Worm (Caenorhabditis elegans) whole organism, young adult: ENCODE data around the gene nspc-9.
A peak's percentile ranks its signal among the peaks of the same experiment; 100 is the strongest.

ENCODE experiments used
- B0035.1 ChIP-seq: sonication (generic microtip); optimal IDR thresholded peaks from 2 replicates; lab custom pipeline; 2016; ENCODE audit warnings: missing genetic modification characterization, mild to moderate bottlenecking, missing compliant biosample characterization, missing genotype, missing genetic modification reagents
- B0336.3 ChIP-seq: fragments of 200-800 bp; sonication (Bioruptor generic); IDR thresholded peaks from 2 replicates; pipeline ENCODE4 v1.3.6; 2022; ENCODE audit warnings: missing genetic modification characterization, missing compliant biosample characterization
- F22D6.2 ChIP-seq: sonication (generic microtip); optimal IDR thresholded peaks from 2 replicates; lab custom pipeline; 2016; ENCODE audit warnings: mild to moderate bottlenecking, missing genetic modification characterization, missing compliant biosample characterization
- F23B12.7 ChIP-seq: sonication (generic microtip); optimal IDR thresholded peaks from 2 replicates; lab custom pipeline; 2017; ENCODE audit warnings: missing genetic modification characterization, mild to moderate bottlenecking, missing compliant biosample characterization, antibody characterized with exemption, moderate library complexity; ENCODE audit not compliant: insufficient read depth
- F33H1.4 ChIP-seq: fragments of 200-800 bp; sonication (Bioruptor generic); IDR thresholded peaks from 2 replicates; pipeline ENCODE4 v1.3.6; 2022; ENCODE audit warnings: missing genetic modification reagents, missing genetic modification characterization, missing compliant biosample characterization
- F37B4.10 ChIP-seq: fragments of 200-800 bp; sonication (Bioruptor generic); IDR thresholded peaks from 2 replicates; pipeline ENCODE4 v1.3.6; 2022; ENCODE audit warnings: missing genetic modification characterization, missing compliant biosample characterization
- F52B5.7 ChIP-seq: sonication (generic microtip); optimal IDR thresholded peaks from 2 replicates; lab custom pipeline; 2016; ENCODE audit warnings: mild to moderate bottlenecking, missing genetic modification characterization, missing compliant biosample characterization
- T07F8.4 ChIP-seq: sonication (generic microtip); optimal IDR thresholded peaks from 2 replicates; lab custom pipeline; 2016; ENCODE audit warnings: mild to moderate bottlenecking, missing genetic modification characterization, moderate library complexity, missing compliant biosample characterization
- T26A5.8 ChIP-seq: sonication (generic microtip); optimal IDR thresholded peaks from 2 replicates; lab custom pipeline; 2016; ENCODE audit warnings: missing genetic modification characterization, missing compliant biosample characterization
- Y56A3A.18 ChIP-seq: fragments of 200-800 bp; sonication (Bioruptor generic); IDR thresholded peaks from 2 replicates; pipeline ENCODE4 v1.3.6; 2022; ENCODE audit warnings: missing genetic modification reagents, missing genetic modification characterization, missing compliant biosample characterization
- Y79H2A.3 ChIP-seq: fragments of 200-800 bp; sonication (Bioruptor generic); conservative IDR thresholded peaks from 2 replicates; pipeline ENCODE4 v1.3.6; 2022; ENCODE audit warnings: missing genetic modification reagents, missing genetic modification characterization, missing compliant biosample characterization
- ama-1 ChIP-seq, 3 experiments: fragments of 150-350 bp in 1 of 3; sonication (generic microtip) in 2 of 3; optimal IDR thresholded peaks; 2 replicates each; lab custom pipeline; 2014 to 2018; ENCODE audit warnings: missing biosample characterization in 2 of 3, missing genetic modification characterization in 2 of 3, missing genetic modification reagents in 2 of 3
- attf-6 ChIP-seq: fragments of 200-800 bp; sonication (Bioruptor generic); IDR thresholded peaks from 2 replicates; pipeline ENCODE4 v1.3.6; 2022; ENCODE audit warnings: missing genetic modification reagents, missing genetic modification characterization, missing compliant biosample characterization
- bed-1 ChIP-seq: fragments of 200-800 bp; sonication (Bioruptor generic); IDR thresholded peaks from 2 replicates; pipeline ENCODE4 v1.3.6; 2022; ENCODE audit warnings: missing genetic modification reagents, missing genetic modification characterization, missing compliant biosample characterization
- bed-2 ChIP-seq: fragments of 200-800 bp; sonication (Bioruptor generic); IDR thresholded peaks from 2 replicates; pipeline ENCODE4 v1.3.6; 2022; ENCODE audit warnings: missing genetic modification reagents, missing genetic modification characterization, missing compliant biosample characterization
- cebp-2 ChIP-seq: fragments of 200-800 bp; sonication (Bioruptor generic); IDR thresholded peaks from 2 replicates; pipeline ENCODE4 v1.3.6; 2022; ENCODE audit warnings: missing genetic modification characterization, missing compliant biosample characterization
- ceh-100 ChIP-seq: fragments of 200-800 bp; sonication (Bioruptor generic); IDR thresholded peaks from 2 replicates; pipeline ENCODE4 v1.3.6; 2022; ENCODE audit warnings: missing genetic modification reagents, missing genetic modification characterization, missing compliant biosample characterization
- ceh-91 ChIP-seq: fragments of 200-800 bp; sonication (Bioruptor generic); IDR thresholded peaks from 2 replicates; pipeline ENCODE4 v1.3.6; 2022; ENCODE audit warnings: missing genetic modification reagents, missing genetic modification characterization, missing compliant biosample characterization
- dpff-1 ChIP-seq: sonication (generic microtip); optimal IDR thresholded peaks from 2 replicates; lab custom pipeline; 2017; ENCODE audit warnings: mild to moderate bottlenecking, missing genetic modification characterization, missing compliant biosample characterization
- efl-1 ChIP-seq: fragments of 150-350 bp; optimal IDR thresholded peaks from 2 replicates; lab custom pipeline; 2014; ENCODE audit warnings: missing biosample characterization, missing genetic modification reagents, missing genetic modification characterization
- fkh-3 ChIP-seq: sonication (generic microtip); optimal IDR thresholded peaks from 2 replicates; lab custom pipeline; 2016; ENCODE audit warnings: mild to moderate bottlenecking, missing genetic modification characterization, missing compliant biosample characterization
- lag-1 ChIP-seq: fragments of 200-800 bp; sonication (Bioruptor generic); IDR thresholded peaks from 2 replicates; pipeline ENCODE4 v1.3.6; 2022; ENCODE audit warnings: missing genetic modification reagents, missing genetic modification characterization, missing compliant biosample characterization
- let-607 ChIP-seq, 2 experiments: fragments of 200-800 bp in 1 of 2; sonication (Bioruptor generic) in 1 of 2; sonication (generic microtip) in 1 of 2; optimal IDR thresholded peaks; 2 replicates each; lab custom pipeline; 2016 to 2018; ENCODE audit warnings: mild to moderate bottlenecking in 2 of 2, missing compliant biosample characterization in 2 of 2, missing genetic modification characterization in 2 of 2, moderate library complexity in 2 of 2, missing genotype in 1 of 2
- lin-54 ChIP-seq: fragments of 200-800 bp; sonication (Bioruptor generic); optimal IDR thresholded peaks from 2 replicates; lab custom pipeline; 2018; ENCODE audit warnings: mild to moderate bottlenecking, missing genetic modification characterization, missing compliant biosample characterization
- lir-1 ChIP-seq: fragments of 200-800 bp; sonication (Bioruptor generic); conservative IDR thresholded peaks from 2 replicates; pipeline ENCODE4 v1.3.6; 2022; ENCODE audit warnings: missing genetic modification reagents, missing genetic modification characterization, missing compliant biosample characterization
- madf-6 ChIP-seq: fragments of 200-800 bp; sonication (Bioruptor generic); IDR thresholded peaks from 2 replicates; pipeline ENCODE4 v1.3.6; 2022; ENCODE audit warnings: missing genetic modification reagents, missing genetic modification characterization, missing compliant biosample characterization
- madf-8 ChIP-seq: fragments of 200-800 bp; sonication (Bioruptor generic); conservative IDR thresholded peaks from 2 replicates; pipeline ENCODE4 v1.3.6; 2022; ENCODE audit warnings: missing genetic modification reagents, missing genetic modification characterization, missing compliant biosample characterization
- mes-4 ChIP-seq: sonication (generic microtip); optimal IDR thresholded peaks from 2 replicates; lab custom pipeline; 2016; ENCODE audit warnings: missing genotype, missing genetic modification characterization, missing compliant biosample characterization
- nfya-2 ChIP-seq: fragments of 200-800 bp; sonication (Bioruptor generic); IDR thresholded peaks from 2 replicates; pipeline ENCODE4 v1.3.6; 2022; ENCODE audit warnings: missing genetic modification reagents, missing genetic modification characterization, missing compliant biosample characterization
- pbrm-1 ChIP-seq: fragments of 200-800 bp; sonication (Bioruptor generic); IDR thresholded peaks from 2 replicates; pipeline ENCODE4 v1.3.6; 2022; ENCODE audit warnings: missing genetic modification reagents, missing genetic modification characterization, missing compliant biosample characterization
- rcor-1 ChIP-seq: fragments of 200-800 bp; sonication (Bioruptor generic); IDR thresholded peaks from 2 replicates; pipeline ENCODE4 v1.3.6; 2022; ENCODE audit warnings: missing genetic modification reagents, missing genetic modification characterization, missing compliant biosample characterization
- rec-8 ChIP-seq, 2 experiments: sonication (generic microtip); optimal IDR thresholded peaks; 2 replicates each; lab custom pipeline; 2016; ENCODE audit warnings: mild to moderate bottlenecking in 2 of 2, missing genetic modification characterization in 2 of 2, missing genetic modification reagents in 2 of 2, missing genotype in 2 of 2, missing biosample characterization in 1 of 2, missing compliant biosample characterization in 1 of 2, moderate library complexity in 1 of 2
- rpc-1 ChIP-seq, 2 experiments: fragments of 150-350 bp in 1 of 2; sonication (generic microtip) in 1 of 2; optimal IDR thresholded peaks; 2 replicates each; lab custom pipeline; 2014 to 2018; ENCODE audit warnings: missing biosample characterization in 1 of 2, missing genetic modification characterization in 1 of 2, missing genetic modification reagents in 1 of 2, missing genotype in 1 of 2
- sdz-38 ChIP-seq: sonication (generic microtip); optimal IDR thresholded peaks from 2 replicates; lab custom pipeline; 2016; ENCODE audit warnings: missing genotype, missing genetic modification characterization, missing compliant biosample characterization
- snpc-1.1 ChIP-seq: sonication (generic microtip); optimal IDR thresholded peaks from 2 replicates; lab custom pipeline; 2017; ENCODE audit warnings: missing genetic modification characterization, mild to moderate bottlenecking, missing compliant biosample characterization, antibody characterized with exemption, moderate library complexity, missing genotype, missing genetic modification reagents; ENCODE audit not compliant: insufficient read depth
- snpc-4 ChIP-seq, 5 experiments: fragments of 150-350 bp in 1 of 5; sonication (generic microtip) in 4 of 5; optimal IDR thresholded peaks; 2 replicates each; lab custom pipeline; 2014 to 2018; ENCODE audit warnings: missing genetic modification characterization in 5 of 5, missing biosample characterization in 3 of 5, antibody characterized with exemption in 2 of 5, mild to moderate bottlenecking in 2 of 5, missing compliant biosample characterization in 2 of 5, missing genotype in 2 of 5, moderate library complexity in 2 of 5, missing genetic modification reagents in 1 of 5
- tbx-9 ChIP-seq: sonication (generic microtip); optimal IDR thresholded peaks from 2 replicates; lab custom pipeline; 2016; ENCODE audit warnings: borderline replicate concordance, missing genetic modification characterization, inconsistent platforms, missing compliant biosample characterization
- tlf-1 ChIP-seq: fragments of 200-800 bp; sonication (Bioruptor generic); optimal IDR thresholded peaks from 2 replicates; lab custom pipeline; 2018; ENCODE audit warnings: mild to moderate bottlenecking, missing genetic modification characterization, missing compliant biosample characterization
- unc-62 ChIP-seq: fragments of 150-350 bp; optimal IDR thresholded peaks from 2 replicates; lab custom pipeline; 2014; ENCODE audit warnings: missing biosample characterization, missing genetic modification reagents, missing genetic modification characterization
- ztf-18 ChIP-seq: sonication (generic microtip); optimal IDR thresholded peaks from 2 replicates; lab custom pipeline; 2016; ENCODE audit warnings: missing genotype, mild to moderate bottlenecking, missing genetic modification characterization, missing compliant biosample characterization
- ztf-26 ChIP-seq: sonication (generic microtip); optimal IDR thresholded peaks from 2 replicates; lab custom pipeline; 2017; ENCODE audit warnings: missing genetic modification characterization, missing compliant biosample characterization
- ztf-28 ChIP-seq: fragments of 200-800 bp; sonication (Bioruptor generic); IDR thresholded peaks from 2 replicates; pipeline ENCODE4 v1.3.6; 2022; ENCODE audit warnings: missing genetic modification reagents, missing genetic modification characterization, missing compliant biosample characterization

nspc-9 gene

DNA sequence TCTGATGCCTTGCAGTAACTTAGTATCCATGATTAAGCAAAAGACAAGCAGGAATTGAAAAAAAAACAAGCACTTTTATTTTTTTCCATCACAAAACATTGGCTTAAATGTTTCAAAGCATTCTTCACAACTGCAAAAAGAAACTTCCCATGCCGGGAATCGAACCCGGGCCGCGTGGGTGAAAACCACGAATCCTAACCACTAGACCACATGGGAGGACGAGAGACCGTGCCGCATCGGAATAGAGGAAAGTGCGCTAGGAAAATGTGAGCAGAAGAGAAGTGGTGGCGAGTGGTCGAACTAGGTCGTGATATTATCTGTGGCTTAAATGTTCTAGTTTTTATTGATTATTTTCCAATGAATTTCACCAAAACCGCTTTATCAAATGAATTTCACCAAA, 24.3 kb upstream of the nspc-9 start (continued):
- no peak for TF ChIP-seq F52B5.7 (tag; lab: Kevin White, UChicago)
- TF ChIP-seq rec-8 (tag; optimal IDR thresholded peaks at IDR 0.05; lab: Kevin White, UChicago), result peak; percentile 17 to 56
- peak; percentile 52 for TF ChIP-seq ztf-18 (tag; lab: Kevin White, UChicago)
- peak; percentile 25 for TF ChIP-seq B0035.1 (tag; lab: Kevin White, UChicago)
- peak; percentile 77 for TF ChIP-seq rcor-1 (GFP tag; lab: Robert Waterston, UW)
- no peak for TF ChIP-seq sdz-38 (tag; lab: Kevin White, UChicago)
- TF ChIP-seq lag-1 (GFP tag; lab: Robert Waterston, UW), result no peak
- no peak for TF ChIP-seq ceh-91 (GFP tag; lab: Robert Waterston, UW)
- TF ChIP-seq nfya-2 (GFP tag; lab: Robert Waterston, UW), result no peak
- no peak for TF ChIP-seq ceh-100 (GFP tag; lab: Robert Waterston, UW)
- TF ChIP-seq Y56A3A.18 (GFP tag; lab: Robert Waterston, UW), result 0 out of 2 replicates have a peak, but pooled peaks have one; percentile 71
- TF ChIP-seq F22D6.2, result no peak
- peak; percentile 65 for TF ChIP-seq rpc-1 (optimal IDR thresholded peaks at IDR 0.05; lab: Kevin White, UChicago)
- peak; percentile 81 for TF ChIP-seq rpc-1 (tag; optimal IDR thresholded peaks at IDR 0.05; lab: Kevin White, UChicago)
- no peak for TF ChIP-seq Y79H2A.3 (GFP tag; lab: Robert Waterston, UW)
- no peak for TF ChIP-seq F33H1.4 (GFP tag; lab: Robert Waterston, UW)
- TF ChIP-seq T26A5.8 (tag; lab: Kevin White, UChicago), result peak; percentile 6
- TF ChIP-seq pbrm-1 (GFP tag; lab: Robert Waterston, UW), result peak; percentile 78; the same call in 1 of the 2 replicates
- TF ChIP-seq mes-4 (tag; lab: Kevin White, UChicago), result no peak
- TF ChIP-seq snpc-1.1 (tag; lab: Kevin White, UChicago), result peak; percentile 5
- TF ChIP-seq unc-62 (GFP tag; lab: Kevin White, UChicago), result no peak
- TF ChIP-seq B0336.3, result no peak; the same call in 1 of the 2 replicates
- 0 out of 2 replicates have a peak, but pooled peaks have one; percentile 28 for TF ChIP-seq lir-1
- 0 out of 2 replicates have a peak, but pooled peaks have one; percentile 34 for TF ChIP-seq attf-6 (GFP tag; lab: Robert Waterston, UW)
- no peak for TF ChIP-seq ama-1 (optimal IDR thresholded peaks at IDR 0.05; lab: Kevin White, UChicago)
- peak in 1 of 2 experiments; percentile 48 for TF ChIP-seq ama-1 (GFP tag; optimal IDR thresholded peaks at IDR 0.05; lab: Kevin White, UChicago)
- no peak for TF ChIP-seq bed-1 (GFP tag; lab: Robert Waterston, UW)
- no peak for TF ChIP-seq bed-2
- TF ChIP-seq fkh-3 (tag; lab: Kevin White, UChicago), result no peak
- no peak for TF ChIP-seq T07F8.4 (tag; lab: Kevin White, UChicago)
- no peak for TF ChIP-seq cebp-2
- no peak for TF ChIP-seq tlf-1 (GFP tag; lab: Kevin White, UChicago)
- TF ChIP-seq dpff-1 (tag; lab: Kevin White, UChicago), result no peak
- TF ChIP-seq F37B4.10 (GFP tag; lab: Robert Waterston, UW), result no peak
- peak; percentile 27 for TF ChIP-seq lin-54 (GFP tag; lab: Kevin White, UChicago)
- TF ChIP-seq ztf-28 (GFP tag; lab: Robert Waterston, UW), result no peak
- TF ChIP-seq let-607 (tag; optimal IDR thresholded peaks at IDR 0.05; lab: Kevin White, UChicago), result no peak

DNA sequence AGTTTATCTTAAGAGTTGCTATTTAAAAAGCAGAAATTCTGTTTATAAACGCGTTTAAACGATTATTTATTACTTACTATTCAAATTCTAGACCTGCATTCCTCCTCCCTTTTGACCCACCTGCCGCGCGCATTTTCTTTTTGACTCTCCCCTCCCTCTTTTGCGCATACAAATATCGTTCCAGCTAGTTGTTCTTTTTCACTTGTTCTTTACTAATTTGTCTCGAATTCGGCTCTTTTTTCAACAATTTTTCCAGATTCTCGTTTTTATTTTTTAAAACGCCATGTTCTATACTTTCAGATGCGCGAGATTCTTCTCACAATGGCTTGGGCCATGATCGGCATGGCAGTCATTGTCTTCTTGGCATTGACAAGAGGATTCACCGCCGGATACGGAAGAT, 22.2 kb upstream of the nspc-9 start, which contains the start of gene F19H6.4:
TSS of gene F19H6.4 (plus strand) at position 301 of the 400 bp plus-strand sequence.
- peak; percentile 42 for TF ChIP-seq efl-1
- TF ChIP-seq lin-54 (GFP tag; lab: Kevin White, UChicago), result no peak
- TF ChIP-seq madf-6 (GFP tag; lab: Robert Waterston, UW), result peak; percentile 61; the same call in 1 of the 2 replicates
- no peak for TF ChIP-seq cebp-2
- TF ChIP-seq ztf-26 (tag; lab: Kevin White, UChicago), result no peak
- no peak for TF ChIP-seq tbx-9 (tag; lab: Kevin White, UChicago)
- TF ChIP-seq snpc-4 (GFP tag; optimal IDR thresholded peaks at IDR 0.05; lab: Kevin White, UChicago), result no peak
- no peak for TF ChIP-seq snpc-4 (tag; optimal IDR thresholded peaks at IDR 0.05; lab: Kevin White, UChicago)
- no peak for TF ChIP-seq F23B12.7 (tag; lab: Kevin White, UChicago)
- 0 out of 2 replicates have a peak, but pooled peaks have one; percentile 15 for TF ChIP-seq madf-8 (GFP tag; lab: Robert Waterston, UW)
